Fruit fly (Drosophila melanogaster) whole organism, embryonic: ENCODE measurements around the gene CG42512.
A peak's percentile ranks its signal among the peaks of the same experiment; 100 is the strongest.

Experiments
- Asciz ChIP-seq: fragments of 200-800 bp; sonication (Bioruptor generic); optimal IDR thresholded peaks from 2 replicates; lab custom pipeline; 2017; ENCODE audit warnings: missing biosample characterization, mild to moderate bottlenecking, missing genetic modification characterization, missing genetic modification reagents
- Atf3 ChIP-seq: fragments of 200-800 bp; sonication (Bioruptor generic); optimal IDR thresholded peaks from 3 replicates; lab custom pipeline; 2016; ENCODE audit warnings: missing biosample characterization, missing genetic modification characterization
- CG10274 ChIP-seq: fragments of 200-800 bp; sonication (Bioruptor generic); optimal IDR thresholded peaks from 3 replicates; lab custom pipeline; 2017; ENCODE audit warnings: missing biosample characterization, mild to moderate bottlenecking, missing genetic modification characterization
- CG10959 ChIP-seq: fragments of 200-800 bp; sonication (Bioruptor generic); IDR thresholded peaks from 2 replicates; pipeline ENCODE4 v1.3.6; 2022; ENCODE audit warnings: missing biosample characterization, missing genetic modification characterization
- CG11398 ChIP-seq: fragments of 200-800 bp; sonication (Bioruptor generic); optimal IDR thresholded peaks from 2 replicates; lab custom pipeline; 2016; ENCODE audit warnings: missing biosample characterization, missing genetic modification characterization
- CG12219 ChIP-seq: fragments of 200-800 bp; sonication (Bioruptor generic); optimal IDR thresholded peaks from 3 replicates; lab custom pipeline; 2018; ENCODE audit warnings: missing biosample characterization, mild to moderate bottlenecking, missing genetic modification characterization
- CG1233 ChIP-seq: fragments of 200-800 bp; sonication (Bioruptor generic); optimal IDR thresholded peaks from 4 replicates; lab custom pipeline; 2018; ENCODE audit warnings: missing biosample characterization, mild to moderate bottlenecking, missing genetic modification characterization
- CG12744 ChIP-seq: fragments of 200-800 bp; sonication (Bioruptor generic); optimal IDR thresholded peaks from 2 replicates; lab custom pipeline; 2016; ENCODE audit warnings: missing biosample characterization, missing genetic modification characterization
- CG12942 ChIP-seq: fragments of 200-800 bp; sonication (Bioruptor generic); optimal IDR thresholded peaks from 3 replicates; lab custom pipeline; 2016; ENCODE audit warnings: missing biosample characterization, missing genetic modification characterization
- CG13287 ChIP-seq: fragments of 200-800 bp; sonication (Bioruptor generic); IDR thresholded peaks from 2 replicates; pipeline ENCODE4 v1.3.6; 2022; ENCODE audit warnings: missing biosample characterization, missing genetic modification characterization; ENCODE audit not compliant: partially characterized antibody
- CG14050 ChIP-seq: fragments of 200-800 bp; sonication (Bioruptor generic); IDR thresholded peaks from 3 replicates; pipeline ENCODE4 v1.3.6; 2022; ENCODE audit warnings: missing biosample characterization, missing genetic modification characterization
- CG17361 ChIP-seq: fragments of 200-800 bp; sonication (Bioruptor generic); IDR thresholded peaks from 3 replicates; pipeline ENCODE4 v1.3.6; 2022; ENCODE audit warnings: missing biosample characterization, missing genetic modification characterization
- CG1792 ChIP-seq: fragments of 200-800 bp; sonication (Bioruptor generic); optimal IDR thresholded peaks from 2 replicates; lab custom pipeline; 2016; ENCODE audit warnings: missing biosample characterization, missing genetic modification characterization
- CG18764 ChIP-seq: fragments of 200-800 bp; sonication (Bioruptor generic); optimal IDR thresholded peaks from 3 replicates; lab custom pipeline; 2016; ENCODE audit warnings: missing biosample characterization, missing genetic modification characterization
- CG2120 ChIP-seq: fragments of 200-800 bp; sonication (Bioruptor generic); optimal IDR thresholded peaks from 3 replicates; lab custom pipeline; 2016; ENCODE audit warnings: missing biosample characterization, missing genetic modification characterization
- CG4360 ChIP-seq: fragments of 200-800 bp; sonication (Bioruptor generic); IDR thresholded peaks from 2 replicates; pipeline ENCODE4 v1.3.6; 2022; ENCODE audit warnings: missing biosample characterization, missing genetic modification characterization
- CG4730 ChIP-seq: fragments of 200-800 bp; sonication (Bioruptor generic); IDR thresholded peaks from 2 replicates; pipeline ENCODE4 v1.3.6; 2022; ENCODE audit warnings: missing biosample characterization, missing genetic modification characterization
- CG4854 ChIP-seq: fragments of 200-800 bp; sonication (Bioruptor generic); optimal IDR thresholded peaks from 2 replicates; lab custom pipeline; 2016; ENCODE audit warnings: missing biosample characterization, missing genetic modification characterization, inconsistent platforms
- CG9876 ChIP-seq: fragments of 200-800 bp; sonication (Bioruptor generic); optimal IDR thresholded peaks from 2 replicates; lab custom pipeline; 2016; ENCODE audit warnings: missing biosample characterization, missing genetic modification characterization
- Dip2 ChIP-seq: fragments of 200-800 bp; sonication (Bioruptor generic); IDR thresholded peaks from 2 replicates; pipeline ENCODE4 v1.3.6; 2022; ENCODE audit warnings: missing biosample characterization, missing genetic modification characterization
- Doc3 ChIP-seq: fragments of 200-800 bp; sonication (Bioruptor generic); IDR thresholded peaks from 3 replicates; pipeline ENCODE4 v1.3.6; 2022; ENCODE audit warnings: missing biosample characterization, missing genetic modification characterization; ENCODE audit not compliant: partially characterized antibody
- Dref ChIP-seq: fragments of 200-800 bp; sonication (Bioruptor generic); IDR thresholded peaks from 2 replicates; pipeline ENCODE4 v1.3.6; 2022; ENCODE audit warnings: missing biosample characterization, missing genetic modification characterization
- HLH4C ChIP-seq: fragments of 200-800 bp; sonication (Bioruptor generic); IDR thresholded peaks from 3 replicates; pipeline ENCODE4 v1.3.6; 2022; ENCODE audit warnings: missing biosample characterization, missing genetic modification characterization; ENCODE audit not compliant: partially characterized antibody
- HLHmδ ChIP-seq: fragments of 200-800 bp; sonication (Bioruptor generic); optimal IDR thresholded peaks from 2 replicates; lab custom pipeline; 2018; ENCODE audit warnings: missing biosample characterization, mild to moderate bottlenecking, missing genetic modification characterization, moderate library complexity
- Hey ChIP-seq: fragments of 200-800 bp; sonication (Bioruptor generic); optimal IDR thresholded peaks from 3 replicates; lab custom pipeline; 2018; ENCODE audit warnings: missing biosample characterization, mild to moderate bottlenecking, missing genetic modification characterization
- Hmr ChIP-seq: fragments of 200-800 bp; sonication (Bioruptor generic); optimal IDR thresholded peaks from 3 replicates; lab custom pipeline; 2017; ENCODE audit warnings: mild to moderate bottlenecking, missing biosample characterization, missing genetic modification reagents, missing genetic modification characterization
- Mes4 ChIP-seq: fragments of 200-800 bp; sonication (Bioruptor generic); optimal IDR thresholded peaks from 2 replicates; lab custom pipeline; 2016; ENCODE audit warnings: missing biosample characterization, missing genetic modification characterization
- Nf-YA ChIP-seq: fragments of 200-800 bp; sonication (Bioruptor generic); IDR thresholded peaks from 2 replicates; pipeline ENCODE4 v1.3.6; 2022; ENCODE audit warnings: missing biosample characterization, missing genetic modification characterization
- Oli ChIP-seq: fragments of 200-800 bp; sonication (Bioruptor generic); optimal IDR thresholded peaks from 2 replicates; lab custom pipeline; 2018; ENCODE audit warnings: missing biosample characterization, mild to moderate bottlenecking, missing genetic modification characterization, moderate library complexity
- Opbp ChIP-seq: fragments of 200-800 bp; sonication (Bioruptor generic); IDR thresholded peaks from 3 replicates; pipeline ENCODE4 v1.3.6; 2022; ENCODE audit warnings: missing biosample characterization, missing genetic modification characterization; ENCODE audit not compliant: partially characterized antibody
- PHDP ChIP-seq: fragments of 200-800 bp; sonication (Bioruptor generic); optimal IDR thresholded peaks from 3 replicates; lab custom pipeline; 2018; ENCODE audit warnings: missing biosample characterization, mild to moderate bottlenecking, missing genetic modification characterization, moderate library complexity
- Sin3A ChIP-seq: fragments of >200 bp; optimal IDR thresholded peaks from 2 replicates; lab custom pipeline; 2018
- ap ChIP-seq: fragments of 200-800 bp; sonication (Bioruptor generic); IDR thresholded peaks from 2 replicates; pipeline ENCODE4 v1.3.6; 2022; ENCODE audit warnings: missing biosample characterization, missing genetic modification characterization
- ase ChIP-seq: fragments of 200-800 bp; sonication (Bioruptor generic); IDR thresholded peaks from 3 replicates; pipeline ENCODE4 v1.3.6; 2022; ENCODE audit warnings: missing biosample characterization, missing genetic modification characterization
- ash1 ChIP-seq: fragments of 200-800 bp; sonication (Bioruptor generic); optimal IDR thresholded peaks from 2 replicates; lab custom pipeline; 2018; ENCODE audit warnings: missing biosample characterization, mild to moderate bottlenecking, missing genetic modification characterization
- az2 ChIP-seq: fragments of 200-800 bp; sonication (Bioruptor generic); optimal IDR thresholded peaks from 3 replicates; lab custom pipeline; 2016; ENCODE audit warnings: missing biosample characterization, missing genetic modification characterization
- bbx ChIP-seq: fragments of 200-800 bp; sonication (Bioruptor generic); IDR thresholded peaks from 2 replicates; pipeline ENCODE4 v1.3.6; 2022; ENCODE audit warnings: missing biosample characterization, missing genetic modification characterization; ENCODE audit not compliant: partially characterized antibody
- ftz-f1 ChIP-seq: fragments of 200-800 bp; sonication (Bioruptor generic); optimal IDR thresholded peaks from 2 replicates; lab custom pipeline; 2016; ENCODE audit warnings: missing biosample characterization, missing genetic modification characterization
- gcm ChIP-seq: fragments of 200-800 bp; sonication (Bioruptor generic); optimal IDR thresholded peaks from 2 replicates; lab custom pipeline; 2019; ENCODE audit warnings: missing biosample characterization, mild to moderate bottlenecking, missing genetic modification characterization, moderate library complexity
- gfzf ChIP-seq: fragments of 200-800 bp; sonication (Bioruptor generic); optimal IDR thresholded peaks from 2 replicates; lab custom pipeline; 2016; ENCODE audit warnings: missing biosample characterization, mild to moderate bottlenecking, missing genetic modification characterization, moderate library complexity
- ind ChIP-seq: fragments of 200-800 bp; sonication (Bioruptor generic); optimal IDR thresholded peaks from 3 replicates; lab custom pipeline; 2016; ENCODE audit warnings: missing biosample characterization, missing genetic modification characterization
- inv ChIP-seq: fragments of 200-800 bp; sonication (Bioruptor generic); IDR thresholded peaks from 2 replicates; pipeline ENCODE4 v1.3.6; 2022; ENCODE audit warnings: missing biosample characterization, missing genetic modification characterization; ENCODE audit not compliant: partially characterized antibody
- kay ChIP-seq: fragments of 200-800 bp; sonication (Bioruptor generic); optimal IDR thresholded peaks from 2 replicates; lab custom pipeline; 2016; ENCODE audit warnings: missing biosample characterization, missing genetic modification characterization
- lbe ChIP-seq: fragments of 200-800 bp; sonication (Bioruptor generic); optimal IDR thresholded peaks from 2 replicates; lab custom pipeline; 2016; ENCODE audit warnings: missing biosample characterization, mild to moderate bottlenecking, missing genetic modification characterization
- nerfin-1 ChIP-seq: fragments of 200-800 bp; sonication (Bioruptor generic); optimal IDR thresholded peaks from 3 replicates; lab custom pipeline; 2019; ENCODE audit warnings: missing biosample characterization, mild to moderate bottlenecking, missing genetic modification characterization, moderate library complexity
- pfk ChIP-seq: fragments of 200-800 bp; sonication (Bioruptor generic); optimal IDR thresholded peaks from 2 replicates; lab custom pipeline; 2018; ENCODE audit warnings: missing biosample characterization, mild to moderate bottlenecking, missing genetic modification characterization, moderate library complexity
- pros ChIP-seq: fragments of 200-800 bp; sonication (Bioruptor generic); optimal IDR thresholded peaks from 3 replicates; lab custom pipeline; 2019; ENCODE audit warnings: missing biosample characterization, mild to moderate bottlenecking, missing genetic modification characterization, moderate library complexity
- pum ChIP-seq: fragments of 200-800 bp; sonication (Bioruptor generic); optimal IDR thresholded peaks from 2 replicates; lab custom pipeline; 2016; ENCODE audit warnings: missing biosample characterization, missing genetic modification characterization
- rib ChIP-seq: fragments of 200-800 bp; sonication (Bioruptor generic); IDR thresholded peaks from 2 replicates; pipeline ENCODE4 v1.3.6; 2022; ENCODE audit warnings: missing biosample characterization, missing genetic modification characterization
- shn ChIP-seq: fragments of 200-800 bp; sonication (Bioruptor generic); optimal IDR thresholded peaks from 3 replicates; lab custom pipeline; 2016; ENCODE audit warnings: missing biosample characterization, missing genetic modification characterization
- sisA ChIP-seq: fragments of 200-800 bp; sonication (Bioruptor generic); IDR thresholded peaks from 2 replicates; pipeline ENCODE4 v1.3.6; 2022; ENCODE audit warnings: missing biosample characterization, missing genetic modification characterization
- zf30C ChIP-seq: fragments of 200-800 bp; sonication (Bioruptor generic); optimal IDR thresholded peaks from 3 replicates; lab custom pipeline; 2018; ENCODE audit warnings: missing biosample characterization, mild to moderate bottlenecking, missing genetic modification characterization

The CG42512 gene

DNA sequence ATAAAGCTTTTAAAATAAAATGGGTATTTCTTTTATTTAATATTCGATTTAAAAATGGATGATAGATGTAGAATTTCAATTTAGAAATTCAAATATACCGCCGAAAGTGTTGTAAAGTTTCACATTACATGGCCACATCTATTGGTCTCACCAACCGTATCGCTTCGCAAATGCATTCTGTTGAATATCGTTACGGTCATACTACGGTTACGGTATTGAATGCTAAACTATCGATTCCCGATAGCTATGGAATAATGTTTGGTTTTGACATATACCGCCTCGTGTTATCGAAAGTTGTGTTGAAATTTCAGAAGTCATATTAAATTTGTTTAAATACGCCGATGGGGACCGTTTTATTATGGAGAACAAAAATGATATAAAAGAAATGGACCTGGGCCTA is at the start of gene CG42512, which contains the start of gene CG32573 (continued):
- no peak for TF ChIP-seq gcm
- no peak for TF ChIP-seq Asciz (GFP tag; lab: Kevin White, UChicago)
- no peak for TF ChIP-seq CG4854 (GFP tag; lab: Kevin White, UChicago)
- TF ChIP-seq pros (GFP tag; lab: Kevin White, UChicago), result no peak
- TF ChIP-seq shn (GFP tag; lab: Kevin White, UChicago), result no peak
- TF ChIP-seq CG4360 (GFP tag; lab: Robert Waterston, UW), result no peak
- no peak for TF ChIP-seq CG4730 (GFP tag; lab: Robert Waterston, UW)
- TF ChIP-seq ap (GFP tag; lab: Robert Waterston, UW), result no peak
- no peak for TF ChIP-seq pum
- TF ChIP-seq sisA (GFP tag; lab: Robert Waterston, UW), result no peak
- TF ChIP-seq kay (GFP tag; lab: Kevin White, UChicago), result no peak
- no peak for TF ChIP-seq CG2120 (GFP tag; lab: Kevin White, UChicago)
- no peak for TF ChIP-seq rib (GFP tag; lab: Robert Waterston, UW)
- TF ChIP-seq Mes4 (GFP tag; lab: Kevin White, UChicago), result no peak
- TF ChIP-seq CG12744, result no peak
- TF ChIP-seq CG12942 (GFP tag; lab: Kevin White, UChicago), result no peak
- peak; percentile 62; the same call in 2 of the 3 replicates for TF ChIP-seq Doc3 (GFP tag; lab: Robert Waterston, UW)
- no peak for TF ChIP-seq ind (GFP tag; lab: Kevin White, UChicago)
- peak; percentile 44; the same call in 1 of the 2 replicates for TF ChIP-seq inv
- no peak for TF ChIP-seq ase (GFP tag; lab: Robert Waterston, UW)
- TF ChIP-seq CG11398, result no peak
- no peak for TF ChIP-seq CG18764 (GFP tag; lab: Kevin White, UChicago)
- no peak for TF ChIP-seq Atf3 (GFP tag; lab: Kevin White, UChicago)
- TF ChIP-seq CG14050 (GFP tag; lab: Robert Waterston, UW), result no peak
- no peak for TF ChIP-seq Dip2 (GFP tag; lab: Robert Waterston, UW)
- TF ChIP-seq ash1 (GFP tag; lab: Kevin White, UChicago), result no peak
- no peak for TF ChIP-seq PHDP
- TF ChIP-seq CG9876 (GFP tag; lab: Kevin White, UChicago), result no peak
- no peak for TF ChIP-seq nerfin-1 (tag; lab: Kevin White, UChicago)
- no peak for TF ChIP-seq zf30C (GFP tag; lab: Kevin White, UChicago)
- no peak for TF ChIP-seq CG1792 (GFP tag; lab: Kevin White, UChicago)
- TF ChIP-seq Hmr (GFP tag; lab: Kevin White, UChicago), result peak; percentile 19
- no peak for TF ChIP-seq Nf-YA (GFP tag; lab: Robert Waterston, UW)
- TF ChIP-seq CG10274 (GFP tag; lab: Kevin White, UChicago), result no peak
- TF ChIP-seq CG10959 (GFP tag; lab: Robert Waterston, UW), result no peak
- peak; percentile 83 for TF ChIP-seq CG13287 (GFP tag; lab: Robert Waterston, UW)
- no peak for TF ChIP-seq Oli (tag; lab: Kevin White, UChicago)
- TF ChIP-seq pfk (GFP tag; lab: Kevin White, UChicago), result no peak
- TF ChIP-seq Sin3A (lab: Kevin White, UChicago), result no peak
- TF ChIP-seq az2 (GFP tag; lab: Kevin White, UChicago), result no peak
- no peak for TF ChIP-seq CG12219
- no peak for TF ChIP-seq CG17361 (GFP tag; lab: Robert Waterston, UW)
- TF ChIP-seq bbx (GFP tag; lab: Robert Waterston, UW), result peak; percentile 78
- TF ChIP-seq ftz-f1 (GFP tag; lab: Kevin White, UChicago), result no peak
- peak; percentile 84 for TF ChIP-seq gfzf (GFP tag; lab: Kevin White, UChicago)
- TF ChIP-seq Dref (GFP tag; lab: Robert Waterston, UW), result peak; percentile 77
- no peak for TF ChIP-seq lbe (GFP tag; lab: Kevin White, UChicago)
- TF ChIP-seq HLHmδ, result no peak
- TF ChIP-seq Hey (tag; lab: Kevin White, UChicago), result no peak
- TF ChIP-seq Opbp (GFP tag; lab: Robert Waterston, UW), result peak; percentile 84; the same call in 2 of the 3 replicates
- TF ChIP-seq CG1233 (GFP tag; lab: Kevin White, UChicago), result no peak
- peak; percentile 77 for TF ChIP-seq HLH4C (GFP tag; lab: Robert Waterston, UW)
